Fruit fly (Drosophila melanogaster) S2 (cell line): Measurements from ENCODE around the gene CG32379.

ENCODE experiments used
- CG8478 ChIP-seq: fragments of >200 bp; optimal IDR thresholded peaks from 2 replicates; lab custom pipeline; 2018
- CTCF ChIP-seq, 2 experiments: fragments of >200 bp; optimal IDR thresholded peaks; 2 replicates each; lab custom pipeline; 2018

- TF ChIP-seq CG8478 = no peak
- TF ChIP-seq CTCF (optimal IDR thresholded peaks at IDR 0.05; lab: Kevin White, UChicago) = no peak
Measured at dm6 chr3L:7432265-7432664, 36.1 kb downstream of the CG32379 start.
